Fruit fly (Drosophila melanogaster): ENCODE results near the gene Acsx4.

- TF ChIP-seq Pif1B (GFP tag; optimal IDR thresholded peaks at IDR 0.05) (no peak), fd96Ca (GFP tag; IDR thresholded peaks at IDR 0.05) (no peak), CG13204 (GFP tag; optimal IDR thresholded peaks at IDR 0.05) (no peak)
Measured at dm6 chr3R:19795332-19795731, 12.0 kb downstream of the Acsx4 start.
